Fruit fly (Drosophila melanogaster) whole organism: ENCODE measurements around the gene Arp10.

ENCODE experiments used
- CG8478 ChIP-seq: fragments of >200 bp; optimal IDR thresholded peaks from 2 replicates; lab custom pipeline; 2018; ENCODE audit warnings: inconsistent platforms
- Dll ChIP-seq: fragments of >200 bp; optimal IDR thresholded peaks from 2 replicates; lab custom pipeline; 2017
- EcR ChIP-seq, 2 experiments: fragments of >200 bp; optimal IDR thresholded peaks; 2 replicates each; lab custom pipeline; 2017; ENCODE audit warnings: missing biosample characterization in 2 of 2, missing genetic modification characterization in 2 of 2, missing genetic modification reagents in 2 of 2
- pan ChIP-seq: fragments of >200 bp; optimal IDR thresholded peaks from 2 replicates; lab custom pipeline; 2017
- psq ChIP-seq: fragments of >200 bp; optimal IDR thresholded peaks from 2 replicates; lab custom pipeline; 2017
- usp ChIP-seq: fragments of >200 bp; optimal IDR thresholded peaks from 2 replicates; lab custom pipeline; 2017; ENCODE audit warnings: missing biosample characterization, missing genetic modification characterization, mixed read lengths

Arp10 gene

DNA sequence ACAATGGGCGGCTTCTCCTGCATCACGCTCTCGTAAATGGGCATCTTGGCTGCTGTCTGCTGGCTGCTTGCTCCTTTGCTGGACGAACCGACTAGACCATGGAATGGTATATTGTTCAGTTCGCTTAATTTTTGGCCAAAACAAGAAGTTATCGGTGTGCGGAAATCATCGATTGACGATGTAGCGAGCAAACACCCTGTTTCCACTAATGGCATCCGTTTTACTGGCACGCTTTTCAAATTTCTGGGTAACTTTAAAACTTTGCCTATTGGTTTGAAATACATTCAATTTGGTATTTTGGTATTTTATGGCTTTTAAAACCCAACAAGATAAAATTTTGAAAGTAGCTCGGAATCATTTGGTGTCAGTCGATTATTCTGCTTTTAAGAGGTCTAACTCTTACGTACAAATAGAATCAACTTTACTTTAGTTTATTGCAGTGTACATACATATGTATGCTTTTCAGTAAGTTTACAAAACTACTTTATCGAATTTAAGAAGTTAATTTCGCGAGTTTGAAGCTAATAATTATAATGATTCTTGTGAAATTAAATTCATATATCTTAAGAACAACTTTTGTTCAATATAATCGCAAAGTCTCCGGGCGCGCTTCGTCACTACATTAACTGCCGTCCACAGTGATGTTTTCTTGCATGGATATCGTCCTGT, at the start of gene Arp10:
TSS of gene Arp10 (minus strand) at position 304 of the 669 bp plus-strand sequence.
- TF ChIP-seq EcR (GFP tag; optimal IDR thresholded peaks at IDR 0.05; lab: Kevin White, UChicago) (no peak), usp (GFP tag; lab: Kevin White, UChicago) (no peak), pan (lab: Kevin White, UChicago) (no peak), CG8478 (no peak), psq (lab: Kevin White, UChicago) (no peak), Dll (lab: Kevin White, UChicago) (no peak)

DNA sequence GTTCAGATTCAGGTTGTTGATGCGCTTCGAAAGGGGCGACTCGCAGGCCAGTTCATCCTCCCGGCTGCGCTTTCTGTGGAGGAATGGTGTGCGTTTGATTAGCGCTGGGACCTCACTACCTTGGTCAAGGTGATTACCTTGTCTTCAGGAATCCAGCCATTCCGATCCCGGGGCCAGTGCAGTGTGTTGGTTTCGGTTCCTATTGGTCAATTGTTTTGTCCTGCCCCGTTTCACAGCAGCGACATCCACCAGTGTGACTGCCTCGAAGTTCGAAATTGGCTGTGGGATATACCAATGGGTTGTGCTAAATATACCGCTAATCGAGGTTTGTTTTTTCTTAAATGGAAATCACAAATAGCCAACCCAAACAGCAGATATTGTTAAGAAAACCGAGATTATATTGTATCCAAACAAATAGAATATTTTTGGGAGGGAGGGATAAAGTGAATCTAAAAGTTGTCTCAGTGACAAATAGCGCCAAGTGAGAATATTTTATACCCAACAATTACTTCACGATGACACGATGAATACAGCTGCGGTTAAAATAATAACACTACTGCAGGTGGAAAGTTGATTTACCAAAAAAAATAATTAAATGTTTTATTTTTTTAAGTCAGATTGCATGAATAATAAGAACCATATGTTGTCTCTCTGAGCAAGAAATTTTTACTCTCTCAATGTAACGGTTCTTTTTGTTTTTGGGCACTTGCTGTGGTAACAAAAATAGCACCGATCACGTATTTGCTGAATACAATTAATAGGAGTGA, 49.0 kb upstream of the Arp10 start, which contains the start of gene CG14229:
TSS of gene CG14229 (minus strand) at position 459 of the 767 bp plus-strand sequence.
- no peak for TF ChIP-seq usp (GFP tag; lab: Kevin White, UChicago)
- no peak for TF ChIP-seq EcR (GFP tag; optimal IDR thresholded peaks at IDR 0.05; lab: Kevin White, UChicago)
- no peak for TF ChIP-seq psq (lab: Kevin White, UChicago)
- no peak for TF ChIP-seq pan (lab: Kevin White, UChicago)
- TF ChIP-seq CG8478: no peak
- no peak for TF ChIP-seq Dll (lab: Kevin White, UChicago)

DNA sequence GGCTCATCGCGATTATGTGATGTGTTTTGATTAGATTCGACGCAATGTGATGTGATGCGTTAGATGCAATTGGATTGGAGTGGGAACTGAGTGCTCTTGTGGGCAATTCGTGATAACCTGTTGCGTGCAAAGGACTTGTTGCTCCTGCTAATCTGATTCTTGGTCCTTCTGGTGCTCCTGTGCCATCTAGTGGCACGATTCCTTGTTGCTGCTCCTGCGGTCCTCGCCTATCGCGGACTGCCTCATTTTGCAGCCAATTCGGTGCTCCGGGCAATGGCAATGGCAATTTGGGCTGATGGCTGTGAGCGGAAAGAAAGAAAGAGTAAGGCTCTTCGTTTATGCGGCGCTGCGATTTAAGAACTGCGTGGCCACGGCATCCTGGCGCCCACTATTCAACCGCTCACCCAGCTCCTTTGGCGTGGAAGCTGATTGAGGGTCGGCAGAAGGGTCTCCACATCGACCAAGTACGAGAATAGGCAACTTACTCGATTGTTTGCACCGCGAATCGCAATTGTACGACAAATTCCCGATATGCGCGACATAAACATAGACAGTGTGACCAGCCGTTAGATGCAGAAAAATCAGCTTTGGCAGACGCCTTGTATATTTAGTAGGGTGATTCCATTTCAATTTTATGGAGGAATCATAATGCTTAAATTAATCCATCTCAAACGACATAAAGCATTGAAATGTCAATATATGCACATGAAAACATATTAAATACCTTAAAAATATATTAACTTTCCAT, 47.1 kb upstream of the Arp10 start, which contains the start of gene Mer:
TSS of gene Mer (minus strand) at position 550 of the 748 bp plus-strand sequence.
- no peak for TF ChIP-seq psq (lab: Kevin White, UChicago)

DNA sequence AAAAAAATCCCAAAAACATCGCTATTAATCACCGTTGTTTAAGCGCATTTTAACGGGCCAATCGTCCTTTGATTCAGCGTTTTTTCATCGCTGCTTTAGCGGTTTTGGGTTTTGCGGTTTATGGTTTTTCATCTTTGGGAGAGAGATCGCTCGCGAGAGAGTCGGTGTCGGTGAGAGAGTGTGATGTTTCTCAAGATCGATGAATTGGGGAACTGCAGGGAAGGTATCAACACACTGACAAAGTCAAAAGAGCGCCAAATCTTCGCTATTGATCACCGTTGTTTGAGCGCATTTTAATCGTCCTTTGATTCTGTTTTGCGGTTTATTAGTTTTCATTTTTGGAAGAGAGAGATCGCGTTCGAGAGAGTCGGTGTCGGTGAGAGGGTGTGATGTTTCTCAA, 44.1 kb upstream of the Arp10 start:
- TF ChIP-seq psq (lab: Kevin White, UChicago) (no peak), EcR (GFP tag; optimal IDR thresholded peaks at IDR 0.05; lab: Kevin White, UChicago) (no peak), usp (GFP tag; lab: Kevin White, UChicago) (no peak), Dll (lab: Kevin White, UChicago) (no peak), pan (lab: Kevin White, UChicago) (no peak), CG8478 (no peak)

DNA sequence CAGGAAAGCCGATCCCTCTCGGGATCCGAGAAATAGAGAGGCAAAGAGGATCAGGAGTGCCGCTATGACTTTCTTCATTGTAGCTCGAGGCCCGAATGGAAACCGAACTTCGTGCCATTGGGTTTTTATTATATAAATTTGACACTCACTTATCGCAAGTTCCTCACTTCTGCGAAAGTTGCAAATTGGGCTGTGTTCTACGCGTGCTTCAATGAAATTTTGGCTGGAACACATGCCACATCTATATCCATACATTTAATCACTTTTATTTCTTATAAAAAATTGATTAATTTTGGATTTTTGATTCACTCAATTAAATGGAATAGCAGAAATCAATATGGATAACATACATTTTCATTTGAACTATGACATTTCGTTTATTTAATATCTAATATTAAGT, 42.9 kb upstream of the Arp10 start, which contains the start of gene CG14227:
TSS of gene CG14227 (minus strand) at position 101 of the 400 bp plus-strand sequence.
- TF ChIP-seq psq (lab: Kevin White, UChicago) (no peak), EcR (GFP tag; optimal IDR thresholded peaks at IDR 0.05; lab: Kevin White, UChicago) (no peak), CG8478 (no peak), usp (GFP tag; lab: Kevin White, UChicago) (no peak), Dll (lab: Kevin White, UChicago) (no peak), pan (lab: Kevin White, UChicago) (no peak)

DNA sequence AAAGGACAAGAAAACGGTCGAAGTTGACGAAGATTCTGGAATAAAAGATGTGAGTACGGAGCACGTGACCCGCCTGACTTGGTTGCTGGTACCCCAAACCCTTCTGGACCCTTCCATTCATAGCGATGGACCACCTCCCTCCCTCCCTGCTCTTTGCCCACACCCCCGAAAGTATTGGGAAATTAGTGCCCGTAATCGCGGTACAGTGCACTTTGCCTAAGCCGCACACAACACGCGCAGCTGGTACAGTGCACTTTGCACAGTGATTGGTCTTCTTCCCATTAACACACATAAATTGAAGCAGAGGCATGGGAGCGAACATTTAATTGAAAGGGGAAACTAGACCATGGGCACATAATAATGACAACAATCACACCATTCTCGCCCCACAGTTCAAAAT, 38.1 kb upstream of the Arp10 start:
- TF ChIP-seq CG8478 (no peak), usp (GFP tag; lab: Kevin White, UChicago) (no peak), Dll (lab: Kevin White, UChicago) (no peak), EcR (GFP tag; optimal IDR thresholded peaks at IDR 0.05; lab: Kevin White, UChicago) (no peak), psq (lab: Kevin White, UChicago) (no peak), pan (lab: Kevin White, UChicago) (no peak)

DNA sequence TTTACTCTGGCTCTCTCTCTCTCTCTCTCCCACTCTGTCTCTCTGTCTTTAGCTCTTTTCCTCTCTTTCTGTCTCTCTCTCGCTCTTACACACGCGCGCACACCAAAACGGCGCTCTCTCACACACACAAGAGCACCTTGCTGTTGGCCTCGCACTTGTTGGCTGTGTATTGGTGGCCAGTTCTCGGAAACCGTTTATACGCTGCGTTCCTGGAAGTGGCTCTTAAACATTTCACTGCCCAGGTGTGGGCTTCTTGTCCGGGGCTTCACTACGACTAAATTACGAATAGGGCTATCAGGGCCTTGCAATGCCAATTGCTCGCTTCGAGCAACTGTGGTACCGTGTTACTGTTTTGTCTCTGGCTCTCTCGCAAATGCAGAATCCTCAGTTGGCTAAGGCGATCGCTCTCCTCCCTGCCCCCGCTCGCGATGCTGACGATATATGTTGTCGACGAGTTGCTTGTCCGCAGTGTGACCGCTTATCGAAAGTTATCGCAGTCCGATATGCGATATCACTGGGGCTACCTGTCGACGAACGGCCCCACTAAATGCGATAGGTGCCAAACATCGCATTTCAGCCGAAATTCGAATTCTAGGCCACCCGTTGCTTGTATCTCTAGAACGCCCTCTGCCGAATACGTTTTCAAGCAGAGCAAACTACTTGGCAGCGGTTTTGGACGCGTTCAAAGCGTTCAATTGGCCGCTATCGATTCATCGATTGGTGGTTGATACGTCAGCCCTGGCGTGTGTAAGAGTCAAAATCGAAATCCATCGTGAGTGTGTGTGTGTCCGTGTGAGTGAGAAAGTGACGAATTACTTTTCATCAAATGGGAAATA, 37.3 kb upstream of the Arp10 start, which contains the start of the genes dome and Ubqn:
TSS of gene dome (minus strand) at position 479 of the 836 bp plus-strand sequence.
TSS of gene Ubqn (plus strand) at position 769 of the 836 bp plus-strand sequence.
- TF ChIP-seq Dll (lab: Kevin White, UChicago) (peak; percentile 97), CG8478 (no peak)

DNA sequence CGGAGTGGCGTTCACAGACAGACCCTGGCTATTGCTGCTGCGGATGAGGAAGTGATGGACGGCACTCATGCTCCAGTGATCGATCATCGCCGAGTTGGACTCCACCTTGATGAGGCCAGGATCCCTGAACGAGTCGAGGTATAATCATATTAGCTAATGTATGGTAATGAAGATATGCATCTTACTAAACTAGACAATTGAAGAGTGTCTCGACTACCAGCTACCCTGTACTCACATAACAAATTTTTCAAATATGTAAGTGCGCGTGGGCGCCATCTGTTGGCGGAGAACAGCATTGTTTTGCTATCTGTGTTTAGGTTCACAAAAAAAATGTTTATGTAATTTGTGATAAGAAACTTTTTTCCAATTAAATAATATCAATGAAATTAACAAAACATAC, 33.2 kb upstream of the Arp10 start:
- TF ChIP-seq pan (lab: Kevin White, UChicago) (no peak), CG8478 (no peak), Dll (lab: Kevin White, UChicago) (no peak), EcR (GFP tag; optimal IDR thresholded peaks at IDR 0.05; lab: Kevin White, UChicago) (no peak), usp (GFP tag; lab: Kevin White, UChicago) (no peak), psq (lab: Kevin White, UChicago) (no peak)

DNA sequence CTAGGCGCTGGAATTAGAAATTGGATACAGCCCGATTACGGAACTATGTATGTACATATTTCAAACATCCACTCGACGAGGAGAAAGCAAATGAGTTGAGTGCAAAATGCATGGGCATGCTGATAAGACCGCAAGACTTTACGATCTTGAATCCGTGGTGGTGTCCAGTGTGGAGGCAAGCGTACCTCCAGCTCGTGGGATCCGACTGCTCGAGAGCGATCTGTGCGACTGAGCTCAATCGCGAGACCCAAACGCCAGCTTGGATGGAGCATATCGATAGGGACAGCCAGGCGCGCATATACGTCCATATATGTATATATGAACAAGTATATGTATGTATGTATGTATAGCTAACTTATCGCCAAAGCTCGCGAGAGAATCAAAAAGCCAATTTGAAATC, 29.7 kb upstream of the Arp10 start, which contains the start of gene et:
TSS of gene et (minus strand) at position 230 of the 400 bp plus-strand sequence.
- no peak for TF ChIP-seq Dll (lab: Kevin White, UChicago)
- no peak for TF ChIP-seq EcR (GFP tag; optimal IDR thresholded peaks at IDR 0.05; lab: Kevin White, UChicago)
- TF ChIP-seq pan (lab: Kevin White, UChicago): no peak
- TF ChIP-seq CG8478: no peak
- TF ChIP-seq usp (GFP tag; lab: Kevin White, UChicago): no peak
- no peak for TF ChIP-seq psq (lab: Kevin White, UChicago)

DNA sequence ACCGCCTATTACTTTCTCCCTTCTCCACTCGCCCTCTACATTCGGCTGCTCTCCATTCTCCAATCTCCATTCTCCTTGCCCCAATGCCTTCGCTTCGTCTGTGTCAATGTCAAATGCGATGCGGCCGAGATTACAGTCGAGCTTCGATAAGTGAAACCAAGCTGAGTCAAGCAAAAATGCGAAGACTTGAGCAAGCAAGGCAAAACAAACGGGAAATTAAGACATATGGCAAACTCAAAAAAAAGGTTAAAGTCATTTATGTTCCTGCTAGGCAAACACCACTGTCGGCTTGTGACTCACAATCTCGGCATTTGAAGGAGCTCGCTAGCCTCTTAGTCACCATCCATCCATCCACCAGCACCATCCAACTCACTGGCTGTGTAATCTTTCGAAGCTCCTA, 22.4 kb upstream of the Arp10 start:
- TF ChIP-seq EcR (GFP tag; optimal IDR thresholded peaks at IDR 0.05; lab: Kevin White, UChicago) (no peak), usp (GFP tag; lab: Kevin White, UChicago) (no peak), pan (lab: Kevin White, UChicago) (no peak), CG8478 (no peak), Dll (lab: Kevin White, UChicago) (no peak), psq (lab: Kevin White, UChicago) (no peak)
